ENCODE assay signal across 1 fruit fly cellular context in the genomic region with DNA sequence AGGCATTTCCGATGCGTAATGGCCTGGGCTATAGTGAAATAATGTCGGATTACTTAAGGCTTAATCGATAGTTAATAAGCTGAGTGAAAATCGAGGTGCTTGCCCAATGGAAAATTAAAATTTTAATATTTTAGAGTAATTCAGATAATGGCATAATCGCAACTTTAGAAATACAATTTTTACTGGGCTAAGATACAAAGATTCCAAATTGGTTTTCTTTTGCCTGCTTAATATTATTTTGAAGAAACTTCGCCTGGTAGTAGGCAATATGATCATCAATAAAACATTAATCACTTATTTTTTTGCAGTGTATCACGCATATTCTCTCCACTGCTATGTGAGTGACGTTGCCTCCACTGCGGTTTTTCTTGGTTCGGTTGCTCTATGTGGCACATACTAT.
TF ChIP-seq lines count a peak whose summit lies in the region.

No protein-coding gene starts in this region.

TF ChIP-seq in whole organism, embryonic, 481 proteins besides CTCF, POLR2A, EP300 and RAD21 (continued from another document and continues in another):
- 0 out of 3 replicates have a peak, but pooled peaks have one; percentile 28 for TF ChIP-seq ci (GFP tag; IDR thresholded peaks at IDR 0.05; lab: Robert Waterston, UW)
- peak; percentile 3 for TF ChIP-seq CG6683 (GFP tag; optimal IDR thresholded peaks at IDR 0.05; lab: Kevin White, UChicago)
- no peak for TF ChIP-seq Bdp1 (GFP tag; optimal IDR thresholded peaks at IDR 0.05; lab: Kevin White, UChicago)
- TF ChIP-seq corto (GFP tag; optimal IDR thresholded peaks at IDR 0.05; lab: Kevin White, UChicago): no peak
- peak; percentile 50 for TF ChIP-seq HHEX (GFP tag; optimal IDR thresholded peaks at IDR 0.05; lab: Kevin White, UChicago)
- peak; percentile 39 for TF ChIP-seq CG15514 (GFP tag; optimal IDR thresholded peaks at IDR 0.05; lab: Kevin White, UChicago)
- TF ChIP-seq chm (GFP tag; IDR thresholded peaks at IDR 0.05; lab: Robert Waterston, UW): no peak
- peak; percentile 28 for TF ChIP-seq CG10209 (GFP tag; optimal IDR thresholded peaks at IDR 0.05; lab: Kevin White, UChicago)
- no peak for TF ChIP-seq Poxn (GFP tag; IDR thresholded peaks at IDR 0.05; lab: Robert Waterston, UW)
- 0 out of 2 replicates have a peak, but pooled peaks have one; percentile 28 for TF ChIP-seq CG14014 (GFP tag; IDR thresholded peaks at IDR 0.05; lab: Robert Waterston, UW)
- no peak for TF ChIP-seq bowl (GFP tag; IDR thresholded peaks at IDR 0.05; lab: Robert Waterston, UW)
- TF ChIP-seq dati (GFP tag; IDR thresholded peaks at IDR 0.05; lab: Robert Waterston, UW): no peak
- no peak for TF ChIP-seq Tbp (GFP tag; optimal IDR thresholded peaks at IDR 0.05; lab: Kevin White, UChicago)
- peak; percentile 6 for TF ChIP-seq CG2116 (GFP tag; optimal IDR thresholded peaks at IDR 0.05; lab: Kevin White, UChicago)
- no peak for TF ChIP-seq btn (GFP tag; optimal IDR thresholded peaks at IDR 0.05; lab: Kevin White, UChicago)
- no peak for TF ChIP-seq org-1 (GFP tag; optimal IDR thresholded peaks at IDR 0.05; lab: Kevin White, UChicago)
- peak; percentile 55 for TF ChIP-seq CG15269 (tag; optimal IDR thresholded peaks at IDR 0.05; lab: Kevin White, UChicago)
- no peak for TF ChIP-seq CG10366 (GFP tag; IDR thresholded peaks at IDR 0.05; lab: Robert Waterston, UW)
- TF ChIP-seq Jarid2 (GFP tag; optimal IDR thresholded peaks at IDR 0.05; lab: Kevin White, UChicago): no peak
- TF ChIP-seq CG12219 (GFP tag; optimal IDR thresholded peaks at IDR 0.05; lab: Kevin White, UChicago): no peak
- TF ChIP-seq Lpt (GFP tag; optimal IDR thresholded peaks at IDR 0.05; lab: Kevin White, UChicago): no peak
- TF ChIP-seq salm (tag; optimal IDR thresholded peaks at IDR 0.05; lab: Kevin White, UChicago): no peak
- no peak for TF ChIP-seq Lim3 (GFP tag; IDR thresholded peaks at IDR 0.05; lab: Robert Waterston, UW)
- TF ChIP-seq CG9727 (GFP tag; optimal IDR thresholded peaks at IDR 0.05; lab: Kevin White, UChicago): peak; percentile 31
- peak; percentile 36 for TF ChIP-seq CG8924 (tag; optimal IDR thresholded peaks at IDR 0.05; lab: Kevin White, UChicago)
- no peak for TF ChIP-seq D19A (tag; optimal IDR thresholded peaks at IDR 0.05; lab: Kevin White, UChicago)
- no peak for TF ChIP-seq ranshi (GFP tag; IDR thresholded peaks at IDR 0.05; lab: Robert Waterston, UW)
- TF ChIP-seq CG13624 (GFP tag; optimal IDR thresholded peaks at IDR 0.05; lab: Kevin White, UChicago): no peak
- no peak for TF ChIP-seq zfh1 (GFP tag; IDR thresholded peaks at IDR 0.05; lab: Robert Waterston, UW)
- TF ChIP-seq CG3838 (GFP tag; optimal IDR thresholded peaks at IDR 0.05; lab: Kevin White, UChicago): no peak
- TF ChIP-seq CG3995 (GFP tag; optimal IDR thresholded peaks at IDR 0.05; lab: Kevin White, UChicago): no peak
- TF ChIP-seq otp (GFP tag; IDR thresholded peaks at IDR 0.05; lab: Robert Waterston, UW): no peak
- TF ChIP-seq CG31441 (GFP tag; IDR thresholded peaks at IDR 0.05; lab: Robert Waterston, UW): peak; percentile 57; the same call in 1 of the 2 replicates
- peak; percentile 31 for TF ChIP-seq Oli (tag; optimal IDR thresholded peaks at IDR 0.05; lab: Kevin White, UChicago)
- TF ChIP-seq CG13775 (GFP tag; optimal IDR thresholded peaks at IDR 0.05; lab: Kevin White, UChicago): peak; percentile 13
- TF ChIP-seq Hmr (GFP tag; optimal IDR thresholded peaks at IDR 0.05; lab: Kevin White, UChicago): peak; percentile 75
- TF ChIP-seq Sox100B (GFP tag; optimal IDR thresholded peaks at IDR 0.05; lab: Kevin White, UChicago): peak; percentile 36
- TF ChIP-seq gce (GFP tag; IDR thresholded peaks at IDR 0.05; lab: Robert Waterston, UW): no peak
- peak; percentile 31 for TF ChIP-seq PHDP (tag; optimal IDR thresholded peaks at IDR 0.05; lab: Kevin White, UChicago)
- TF ChIP-seq CG11247 (GFP tag; IDR thresholded peaks at IDR 0.05; lab: Robert Waterston, UW): no peak
- TF ChIP-seq CG34376 (GFP tag; optimal IDR thresholded peaks at IDR 0.05; lab: Kevin White, UChicago): peak; percentile 16
- TF ChIP-seq CG10431 (GFP tag; optimal IDR thresholded peaks at IDR 0.05; lab: Kevin White, UChicago): no peak
- TF ChIP-seq scrt (GFP tag; optimal IDR thresholded peaks at IDR 0.05; lab: Kevin White, UChicago): peak; percentile 10
- no peak for TF ChIP-seq dan (GFP tag; IDR thresholded peaks at IDR 0.05; lab: Robert Waterston, UW)
- TF ChIP-seq CG2712 (tag; optimal IDR thresholded peaks at IDR 0.05; lab: Kevin White, UChicago): peak; percentile 16
- no peak for TF ChIP-seq CG14965 (GFP tag; optimal IDR thresholded peaks at IDR 0.05; lab: Kevin White, UChicago; ENCODE audit: borderline replicate concordance)
- peak; percentile 56 for TF ChIP-seq CoRest (tag; optimal IDR thresholded peaks at IDR 0.05; lab: Kevin White, UChicago)
- peak; percentile 65 for TF ChIP-seq sens (GFP tag; lab: Kevin White, UChicago)
- TF ChIP-seq CG9215 (GFP tag; IDR thresholded peaks at IDR 0.05; lab: Robert Waterston, UW): no peak
- TF ChIP-seq tio (GFP tag; optimal IDR thresholded peaks at IDR 0.05; lab: Kevin White, UChicago): peak; percentile 46
- TF ChIP-seq CG1529 (GFP tag; optimal IDR thresholded peaks at IDR 0.05; lab: Kevin White, UChicago): no peak
- no peak for TF ChIP-seq insv (GFP tag; optimal IDR thresholded peaks at IDR 0.05; lab: Kevin White, UChicago)
- TF ChIP-seq Hsf (GFP tag; optimal IDR thresholded peaks at IDR 0.05; lab: Kevin White, UChicago): peak; percentile 60
- TF ChIP-seq nerfin-1 (tag; optimal IDR thresholded peaks at IDR 0.05; lab: Kevin White, UChicago): peak; percentile 7
- peak; percentile 19 for TF ChIP-seq bab2 (GFP tag; optimal IDR thresholded peaks at IDR 0.05; lab: Kevin White, UChicago)
- no peak for TF ChIP-seq D (optimal IDR thresholded peaks at IDR 0.05; lab: Kevin White, UChicago)
- TF ChIP-seq D (GFP tag; optimal IDR thresholded peaks at IDR 0.05; lab: Kevin White, UChicago): no peak
- TF ChIP-seq CG4424 (GFP tag; optimal IDR thresholded peaks at IDR 0.05; lab: Kevin White, UChicago): peak; percentile 46
- no peak for TF ChIP-seq CG8359 (GFP tag; optimal IDR thresholded peaks at IDR 0.05; lab: Kevin White, UChicago; ENCODE audit: borderline replicate concordance)
- peak; percentile 15 for TF ChIP-seq Xbp1 (GFP tag; optimal IDR thresholded peaks at IDR 0.05; lab: Kevin White, UChicago)
- TF ChIP-seq Spps (tag; optimal IDR thresholded peaks at IDR 0.05; lab: Kevin White, UChicago): no peak
- TF ChIP-seq CG1233 (GFP tag; optimal IDR thresholded peaks at IDR 0.05; lab: Kevin White, UChicago): peak; percentile 27
- TF ChIP-seq tna (GFP tag; IDR thresholded peaks at IDR 0.05; lab: Robert Waterston, UW; ENCODE audit: partially characterized antibody): no peak
- TF ChIP-seq CG18262 (tag; optimal IDR thresholded peaks at IDR 0.05; lab: Kevin White, UChicago): peak; percentile 49
- TF ChIP-seq Trl (optimal IDR thresholded peaks at IDR 0.05; lab: Kevin White, UChicago): no peak
- TF ChIP-seq Trl (GFP tag; optimal IDR thresholded peaks at IDR 0.05; lab: Kevin White, UChicago): no peak
- TF ChIP-seq CG17186 (GFP tag; optimal IDR thresholded peaks at IDR 0.05; lab: Kevin White, UChicago): no peak
- peak; percentile 17 for TF ChIP-seq sug (tag; optimal IDR thresholded peaks at IDR 0.05; lab: Kevin White, UChicago)
- peak; percentile 47 for TF ChIP-seq D19B (GFP tag; optimal IDR thresholded peaks at IDR 0.05; lab: Kevin White, UChicago)
- TF ChIP-seq CG32532 (GFP tag; IDR thresholded peaks at IDR 0.05; lab: Robert Waterston, UW): no peak
- TF ChIP-seq lilli (GFP tag; optimal IDR thresholded peaks at IDR 0.05; lab: Kevin White, UChicago): peak; percentile 15
- no peak for TF ChIP-seq Stat92E (GFP tag; optimal IDR thresholded peaks at IDR 0.05; lab: Kevin White, UChicago)
- TF ChIP-seq Sox102F (GFP tag; optimal IDR thresholded peaks at IDR 0.05; lab: Kevin White, UChicago): peak; percentile 59
- TF ChIP-seq peb (GFP tag; IDR thresholded peaks at IDR 0.05; lab: Robert Waterston, UW): no peak
- no peak for TF ChIP-seq prd (optimal IDR thresholded peaks at IDR 0.05; lab: Kevin White, UChicago)
- TF ChIP-seq prd (GFP tag; IDR thresholded peaks at IDR 0.05; lab: Robert Waterston, UW): 0 out of 3 replicates have a peak, but pooled peaks have one; percentile 12
- TF ChIP-seq CG11504 (tag; optimal IDR thresholded peaks at IDR 0.05; lab: Kevin White, UChicago): peak; percentile 68
- no peak for TF ChIP-seq eyg (GFP tag; optimal IDR thresholded peaks at IDR 0.05; lab: Kevin White, UChicago)
- no peak for TF ChIP-seq h (optimal IDR thresholded peaks at IDR 0.05; lab: Kevin White, UChicago)
- TF ChIP-seq CG13424 (tag; optimal IDR thresholded peaks at IDR 0.05; lab: Kevin White, UChicago): peak; percentile 26
- no peak for TF ChIP-seq CG1647 (GFP tag; optimal IDR thresholded peaks at IDR 0.05; lab: Kevin White, UChicago)
- TF ChIP-seq CG5245 (GFP tag; optimal IDR thresholded peaks at IDR 0.05; lab: Kevin White, UChicago): no peak
- peak; percentile 53 for TF ChIP-seq grau (tag; optimal IDR thresholded peaks at IDR 0.05; lab: Kevin White, UChicago)
- no peak for TF ChIP-seq Gug (GFP tag; IDR thresholded peaks at IDR 0.05; lab: Robert Waterston, UW)
- peak; percentile 59 for TF ChIP-seq Fer1 (GFP tag; optimal IDR thresholded peaks at IDR 0.05; lab: Kevin White, UChicago)
- TF ChIP-seq CG3726 (GFP tag; IDR thresholded peaks at IDR 0.05; lab: Robert Waterston, UW): no peak
- TF ChIP-seq slbo (GFP tag; IDR thresholded peaks at IDR 0.05; lab: Robert Waterston, UW): 0 out of 2 replicates have a peak, but pooled peaks have one; percentile 18
- TF ChIP-seq lmd (GFP tag; IDR thresholded peaks at IDR 0.05; lab: Robert Waterston, UW): peak; percentile 25; the same call in 1 of the 2 replicates
- TF ChIP-seq sima (GFP tag; optimal IDR thresholded peaks at IDR 0.05; lab: Kevin White, UChicago): no peak
- TF ChIP-seq CG8290 (GFP tag; optimal IDR thresholded peaks at IDR 0.05; lab: Kevin White, UChicago): no peak
- TF ChIP-seq CG8290 (tag; optimal IDR thresholded peaks at IDR 0.05; lab: Kevin White, UChicago): no peak
- peak; percentile 45; the same call in 1 of the 3 replicates for TF ChIP-seq row (GFP tag; IDR thresholded peaks at IDR 0.05; lab: Robert Waterston, UW)
- no peak for TF ChIP-seq dpn (GFP tag; optimal IDR thresholded peaks at IDR 0.05; lab: Kevin White, UChicago)
- TF ChIP-seq Hr51 (GFP tag; optimal IDR thresholded peaks at IDR 0.05; lab: Kevin White, UChicago): peak in 1 of 2 experiments; percentile 50
- TF ChIP-seq CG4820 (GFP tag; optimal IDR thresholded peaks at IDR 0.05; lab: Kevin White, UChicago): no peak
- no peak for TF ChIP-seq CG31388 (GFP tag; optimal IDR thresholded peaks at IDR 0.05; lab: Kevin White, UChicago)
- TF ChIP-seq bigmax (GFP tag; optimal IDR thresholded peaks at IDR 0.05; lab: Kevin White, UChicago): no peak
- TF ChIP-seq CG14710 (tag; optimal IDR thresholded peaks at IDR 0.05; lab: Kevin White, UChicago): no peak
- peak; percentile 42 for TF ChIP-seq bcd (GFP tag; optimal IDR thresholded peaks at IDR 0.05; lab: Kevin White, UChicago)
- TF ChIP-seq bbx (GFP tag; IDR thresholded peaks at IDR 0.05; lab: Robert Waterston, UW; ENCODE audit: partially characterized antibody): no peak
- TF ChIP-seq Nf-YC (tag; optimal IDR thresholded peaks at IDR 0.05; lab: Kevin White, UChicago): peak; percentile 20
- TF ChIP-seq CG12391 (tag; optimal IDR thresholded peaks at IDR 0.05; lab: Kevin White, UChicago): peak; percentile 49
- TF ChIP-seq Elba2 (GFP tag; optimal IDR thresholded peaks at IDR 0.05; lab: Kevin White, UChicago): no peak
- TF ChIP-seq Ada2b (GFP tag; IDR thresholded peaks at IDR 0.05; lab: Robert Waterston, UW): peak; percentile 22; the same call in 1 of the 2 replicates
- TF ChIP-seq pita (GFP tag; optimal IDR thresholded peaks at IDR 0.05; lab: Kevin White, UChicago): no peak
- no peak for TF ChIP-seq tx (GFP tag; optimal IDR thresholded peaks at IDR 0.05; lab: Kevin White, UChicago)
- TF ChIP-seq pan (optimal IDR thresholded peaks at IDR 0.05; lab: Kevin White, UChicago): no peak
- peak in 1 of 2 experiments; percentile 26 for TF ChIP-seq pan (GFP tag; optimal IDR thresholded peaks at IDR 0.05 in 1 of 2, IDR thresholded peaks at IDR 0.05 in 1 of 2)
- no peak for TF ChIP-seq zen2 (GFP tag; IDR thresholded peaks at IDR 0.05; lab: Robert Waterston, UW; ENCODE audit: partially characterized antibody)
- TF ChIP-seq onecut (GFP tag; IDR thresholded peaks at IDR 0.05; lab: Robert Waterston, UW): no peak
- TF ChIP-seq CG17385 (GFP tag; optimal IDR thresholded peaks at IDR 0.05; lab: Kevin White, UChicago): peak; percentile 41
- peak; percentile 61 for TF ChIP-seq CG2120 (GFP tag; optimal IDR thresholded peaks at IDR 0.05; lab: Kevin White, UChicago)
- TF ChIP-seq CG10321 (GFP tag; IDR thresholded peaks at IDR 0.05; lab: Robert Waterston, UW): no peak
- peak; percentile 39 for TF ChIP-seq Fer3 (tag; optimal IDR thresholded peaks at IDR 0.05; lab: Kevin White, UChicago)
- TF ChIP-seq ind (GFP tag; optimal IDR thresholded peaks at IDR 0.05; lab: Kevin White, UChicago): peak; percentile 33
- no peak for TF ChIP-seq chinmo (GFP tag; IDR thresholded peaks at IDR 0.05; lab: Robert Waterston, UW; ENCODE audit: partially characterized antibody)
- no peak for TF ChIP-seq Scr (GFP tag; IDR thresholded peaks at IDR 0.05; lab: Robert Waterston, UW; ENCODE audit: partially characterized antibody)
- no peak for TF ChIP-seq stc (GFP tag; IDR thresholded peaks at IDR 0.05; lab: Robert Waterston, UW)
- TF ChIP-seq CG17328 (GFP tag; IDR thresholded peaks at IDR 0.05; lab: Robert Waterston, UW): no peak
- TF ChIP-seq CG8478 (optimal IDR thresholded peaks at IDR 0.05; lab: Kevin White, UChicago): no peak
- TF ChIP-seq CG5953 (GFP tag; IDR thresholded peaks at IDR 0.05; lab: Robert Waterston, UW): no peak
- peak; percentile 41 for TF ChIP-seq CG18619 (GFP tag; optimal IDR thresholded peaks at IDR 0.05; lab: Kevin White, UChicago)
- TF ChIP-seq NK7.1 (GFP tag; optimal IDR thresholded peaks at IDR 0.05; lab: Kevin White, UChicago): no peak
- TF ChIP-seq CG8281 (tag; optimal IDR thresholded peaks at IDR 0.05; lab: Kevin White, UChicago): peak; percentile 13
- TF ChIP-seq CG11398 (GFP tag; optimal IDR thresholded peaks at IDR 0.05; lab: Kevin White, UChicago): no peak
- no peak for TF ChIP-seq CG4360 (GFP tag; IDR thresholded peaks at IDR 0.05; lab: Robert Waterston, UW)
- TF ChIP-seq CG11085 (GFP tag; IDR thresholded peaks at IDR 0.05; lab: Robert Waterston, UW): no peak
- no peak for TF ChIP-seq pzg (GFP tag; optimal IDR thresholded peaks at IDR 0.05; lab: Kevin White, UChicago)
- TF ChIP-seq dysf (GFP tag; IDR thresholded peaks at IDR 0.05; lab: Robert Waterston, UW): 0 out of 3 replicates have a peak, but pooled peaks have one; percentile 35
- TF ChIP-seq sqz (GFP tag; optimal IDR thresholded peaks at IDR 0.05; lab: Kevin White, UChicago): no peak
